Worm (Caenorhabditis elegans): ENCODE results near the gene H40L08.1.
A peak's percentile ranks its signal among the peaks of the same experiment; 100 is the strongest.

Gene H40L08.1

DNA sequence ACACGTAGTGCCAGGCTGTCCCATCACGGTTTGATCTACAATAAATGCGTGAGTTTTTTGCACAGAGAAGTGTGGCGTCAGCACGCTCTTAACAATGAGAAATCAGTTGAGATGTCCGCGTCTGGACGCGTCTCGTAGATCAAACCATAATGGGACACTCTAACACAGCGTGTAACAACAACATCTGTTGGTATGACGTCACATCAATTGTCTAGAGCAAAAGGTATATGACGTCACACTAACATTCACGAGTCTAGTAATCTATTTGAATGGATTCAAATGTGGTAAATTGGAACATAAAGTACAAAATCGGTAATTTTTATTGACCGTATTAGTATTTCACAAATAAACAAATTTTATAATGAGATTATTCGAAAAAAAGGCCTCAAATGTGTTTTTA is 31.9 kb upstream of the H40L08.1 start:
- TF ChIP-seq F13C5.2 (tag; optimal IDR thresholded peaks at IDR 0.05) (no peak), ama-1 (optimal IDR thresholded peaks at IDR 0.05) (no peak), ets-7 (tag; optimal IDR thresholded peaks at IDR 0.05) (no peak), flt-1 (GFP tag; IDR thresholded peaks at IDR 0.05) (no peak), ceh-36 (tag; optimal IDR thresholded peaks at IDR 0.05) (no peak), pes-1 (GFP tag; IDR thresholded peaks at IDR 0.05) (no peak)

DNA sequence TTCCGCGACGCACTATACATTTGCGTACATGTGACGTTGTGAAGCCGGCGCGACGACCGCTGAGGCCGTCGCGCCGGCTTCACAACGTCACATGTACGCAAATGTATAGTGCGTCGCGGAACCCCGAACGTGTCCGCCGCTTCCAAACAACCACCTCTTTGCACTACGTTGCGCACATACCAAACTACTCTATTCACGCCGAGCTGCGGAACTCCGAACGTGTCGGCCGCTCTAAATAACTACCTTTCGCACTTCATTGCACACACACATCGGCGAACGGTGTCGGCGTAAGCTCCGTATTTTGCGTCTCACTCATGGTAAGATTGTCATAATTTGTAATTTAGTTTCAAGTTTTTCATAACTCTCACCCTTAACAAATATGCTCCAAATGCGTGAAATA is 28.3 kb upstream of the H40L08.1 start:
- TF ChIP-seq F13C5.2 (tag; optimal IDR thresholded peaks at IDR 0.05): no peak
- TF ChIP-seq sea-1 (GFP tag; conservative IDR thresholded peaks at IDR 0.05): no peak
- no peak for TF ChIP-seq aly-1 (tag; optimal IDR thresholded peaks at IDR 0.05)
- no peak for TF ChIP-seq tbx-37 (GFP tag; conservative IDR thresholded peaks at IDR 0.05)
- TF ChIP-seq ama-1 (optimal IDR thresholded peaks at IDR 0.05): no peak
- no peak for TF ChIP-seq ceh-36 (tag; optimal IDR thresholded peaks at IDR 0.05)

DNA sequence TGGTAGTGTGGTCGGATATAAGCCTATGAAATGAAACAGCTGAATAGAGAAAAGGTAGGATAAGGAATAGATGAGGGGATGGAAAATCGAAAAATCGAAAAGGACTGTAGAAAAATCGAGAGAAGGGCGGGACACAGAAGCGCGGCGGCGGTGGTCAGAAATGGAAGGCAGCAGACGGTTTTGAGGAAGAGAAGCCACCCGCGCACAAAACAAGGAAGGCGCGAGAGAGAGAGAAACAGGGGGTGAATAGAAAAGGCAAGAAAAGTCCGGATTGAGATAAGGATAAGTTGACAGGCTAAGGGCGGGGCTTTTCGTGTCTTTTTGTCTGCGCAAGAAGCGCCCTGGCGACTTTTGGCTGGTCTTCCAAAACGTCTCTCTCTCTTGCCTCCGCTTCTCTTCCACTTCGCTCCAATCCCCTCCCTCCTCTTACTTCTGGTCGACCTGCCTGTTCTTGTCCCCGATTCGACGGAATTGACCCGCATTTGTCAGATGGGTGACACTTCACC is 23.9 kb upstream of the H40L08.1 start, which contains the start of gene mlt-9:
Gene mlt-9 (minus strand): TSS at position 51 of the 506 bp plus-strand sequence.
- TF ChIP-seq aly-1 (tag; optimal IDR thresholded peaks at IDR 0.05) (peak; percentile 20), tra-4 (tag; optimal IDR thresholded peaks at IDR 0.05) (no peak)

DNA sequence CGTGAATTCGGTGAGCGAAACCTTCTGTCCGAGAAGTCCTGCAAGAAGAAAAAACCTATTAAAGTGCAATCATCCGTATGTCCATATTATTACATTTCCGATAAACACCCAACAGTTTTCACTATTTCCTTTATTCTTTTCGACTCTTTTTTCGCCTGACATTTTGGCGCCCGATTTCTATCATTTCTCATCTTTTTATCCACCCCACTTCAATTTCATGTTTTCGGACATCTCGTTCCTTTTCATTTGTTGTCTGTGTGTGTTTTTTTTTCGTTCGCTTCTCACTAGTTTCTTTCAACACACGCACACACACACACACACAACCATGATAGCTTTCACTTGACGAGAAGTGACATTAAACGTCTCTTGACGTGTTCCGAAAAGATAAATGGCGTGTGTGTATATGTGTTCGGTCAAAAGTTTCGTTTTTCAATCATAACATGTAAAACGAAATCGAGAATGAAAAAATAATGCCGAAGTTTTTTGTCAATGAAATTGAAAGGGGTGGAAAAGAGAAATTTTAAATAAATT is 21.1 kb upstream of the H40L08.1 start:
- TF ChIP-seq ets-7 (tag; optimal IDR thresholded peaks at IDR 0.05): no peak
- TF ChIP-seq sea-1 (GFP tag; conservative IDR thresholded peaks at IDR 0.05): no peak
- no peak for TF ChIP-seq tra-4 (tag; optimal IDR thresholded peaks at IDR 0.05)
- no peak for TF ChIP-seq pes-1 (GFP tag; IDR thresholded peaks at IDR 0.05)
- TF ChIP-seq aly-1 (tag; optimal IDR thresholded peaks at IDR 0.05): no peak
- TF ChIP-seq scrt-1 (GFP tag; IDR thresholded peaks at IDR 0.05): no peak
- no peak for TF ChIP-seq hnd-1 (tag; optimal IDR thresholded peaks at IDR 0.05)
- no peak for TF ChIP-seq tbx-11 (GFP tag; IDR thresholded peaks at IDR 0.05)
- no peak for TF ChIP-seq ceh-13 (GFP tag; optimal IDR thresholded peaks at IDR 0.05)
- TF ChIP-seq ceh-36 (tag; optimal IDR thresholded peaks at IDR 0.05): no peak
- no peak for TF ChIP-seq F13C5.2 (tag; optimal IDR thresholded peaks at IDR 0.05)
- no peak for TF ChIP-seq ama-1 (optimal IDR thresholded peaks at IDR 0.05)
- TF ChIP-seq flt-1 (GFP tag; IDR thresholded peaks at IDR 0.05): no peak
- TF ChIP-seq hmg-4 (GFP tag; optimal IDR thresholded peaks at IDR 0.05): no peak
- no peak for TF ChIP-seq B0310.2 (tag; optimal IDR thresholded peaks at IDR 0.05)
- TF ChIP-seq tbx-37 (GFP tag; conservative IDR thresholded peaks at IDR 0.05): no peak
- TF ChIP-seq hmbx-1 (tag; optimal IDR thresholded peaks at IDR 0.05): no peak

ce11 chrX:15103481-15103880 is 19.6 kb upstream of the H40L08.1 start:
- no peak for TF ChIP-seq flt-1 (GFP tag; IDR thresholded peaks at IDR 0.05)
- no peak for TF ChIP-seq tra-4 (tag; optimal IDR thresholded peaks at IDR 0.05)
- TF ChIP-seq scrt-1 (GFP tag; IDR thresholded peaks at IDR 0.05): no peak
- TF ChIP-seq tbx-11 (GFP tag; IDR thresholded peaks at IDR 0.05): no peak
- no peak for TF ChIP-seq tbx-37 (GFP tag; conservative IDR thresholded peaks at IDR 0.05)
- no peak for TF ChIP-seq aly-1 (tag; optimal IDR thresholded peaks at IDR 0.05)
- no peak for TF ChIP-seq sea-1 (GFP tag; conservative IDR thresholded peaks at IDR 0.05)
- no peak for TF ChIP-seq hmg-4 (GFP tag; optimal IDR thresholded peaks at IDR 0.05)
- TF ChIP-seq ets-7 (tag; optimal IDR thresholded peaks at IDR 0.05): no peak
- no peak for TF ChIP-seq ceh-13 (GFP tag; optimal IDR thresholded peaks at IDR 0.05)
- TF ChIP-seq hmbx-1 (tag; optimal IDR thresholded peaks at IDR 0.05): no peak
- TF ChIP-seq F13C5.2 (tag; optimal IDR thresholded peaks at IDR 0.05): no peak
- no peak for TF ChIP-seq B0310.2 (tag; optimal IDR thresholded peaks at IDR 0.05)

ce11 chrX:15100369-15100963 is 16.6 kb upstream of the H40L08.1 start, which contains the start of gene dhhc-1:
Gene dhhc-1 (minus strand): TSS chrX:15100419.
- TF ChIP-seq F13C5.2 (tag; optimal IDR thresholded peaks at IDR 0.05): peak; percentile 28
- TF ChIP-seq hmg-4 (GFP tag; optimal IDR thresholded peaks at IDR 0.05): peak; percentile 45
- no peak for TF ChIP-seq aly-1 (tag; optimal IDR thresholded peaks at IDR 0.05)

DNA sequence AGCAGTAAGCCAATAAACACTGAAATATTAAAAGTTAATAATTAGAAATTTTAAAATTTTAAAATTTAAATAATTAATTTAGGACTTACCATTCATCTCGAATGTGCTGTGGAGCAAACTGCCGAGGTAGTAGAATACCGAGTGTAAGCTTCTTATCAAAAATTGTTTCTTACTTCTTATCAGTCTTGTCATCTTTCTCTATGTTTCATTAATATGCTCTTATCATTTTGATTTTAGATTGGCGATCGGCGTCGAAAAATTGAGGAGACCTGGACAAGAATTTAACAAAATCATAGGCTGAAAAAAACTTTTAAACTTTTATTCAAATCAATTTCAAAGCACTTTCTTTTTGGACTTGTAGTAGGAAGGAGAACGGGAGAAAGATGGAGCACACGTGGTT is 13.9 kb upstream of the H40L08.1 start, which contains the start of gene F09B12.3:
Gene F09B12.3 (minus strand): TSS at position 192 of the 400 bp plus-strand sequence.
- no peak for TF ChIP-seq B0310.2 (tag; optimal IDR thresholded peaks at IDR 0.05)
- TF ChIP-seq hnd-1 (tag; optimal IDR thresholded peaks at IDR 0.05): no peak
- no peak for TF ChIP-seq ceh-36 (tag; optimal IDR thresholded peaks at IDR 0.05)
- TF ChIP-seq tbx-11 (GFP tag; IDR thresholded peaks at IDR 0.05): no peak
- TF ChIP-seq aly-1 (tag; optimal IDR thresholded peaks at IDR 0.05): no peak
- TF ChIP-seq tbx-37 (GFP tag; conservative IDR thresholded peaks at IDR 0.05): no peak
- TF ChIP-seq ama-1 (optimal IDR thresholded peaks at IDR 0.05): no peak
- TF ChIP-seq sea-1 (GFP tag; conservative IDR thresholded peaks at IDR 0.05): no peak
- TF ChIP-seq flt-1 (GFP tag; IDR thresholded peaks at IDR 0.05): no peak
- TF ChIP-seq ets-7 (tag; optimal IDR thresholded peaks at IDR 0.05): no peak
- no peak for TF ChIP-seq pes-1 (GFP tag; IDR thresholded peaks at IDR 0.05)
- no peak for TF ChIP-seq scrt-1 (GFP tag; IDR thresholded peaks at IDR 0.05)
- TF ChIP-seq ceh-13 (GFP tag; optimal IDR thresholded peaks at IDR 0.05): no peak
- no peak for TF ChIP-seq F13C5.2 (tag; optimal IDR thresholded peaks at IDR 0.05)
- no peak for TF ChIP-seq hmg-4 (GFP tag; optimal IDR thresholded peaks at IDR 0.05)

- no peak for TF ChIP-seq flt-1 (GFP tag; IDR thresholded peaks at IDR 0.05)
Measured at ce11 chrX:15096277-15096676, 12.4 kb upstream of the H40L08.1 start.

Measured in whole organism, early embryonic.